Fruit fly (Drosophila melanogaster) whole organism, embryonic: Measurements from ENCODE around the gene CG43931.

Source experiments
- Asciz ChIP-seq: fragments of 200-800 bp; sonication (Bioruptor generic); optimal IDR thresholded peaks from 2 replicates; lab custom pipeline; 2017; ENCODE audit warnings: missing biosample characterization, mild to moderate bottlenecking, missing genetic modification characterization, missing genetic modification reagents
- Awh ChIP-seq: fragments of 200-800 bp; sonication (Bioruptor generic); IDR thresholded peaks from 2 replicates; pipeline ENCODE4, ENCODE4 v1.3.6; 2022; ENCODE audit warnings: missing biosample characterization, missing genetic modification characterization
- Bgb ChIP-seq: fragments of 200-800 bp; sonication (Bioruptor generic); IDR thresholded peaks from 2 replicates; pipeline ENCODE4 v1.3.6; 2022; ENCODE audit warnings: missing biosample characterization, missing genetic modification characterization; ENCODE audit not compliant: partially characterized antibody
- BtbVII ChIP-seq: fragments of 200-800 bp; sonication (Bioruptor generic); optimal IDR thresholded peaks from 3 replicates; lab custom pipeline; 2017; ENCODE audit warnings: missing biosample characterization, mild to moderate bottlenecking, missing genetic modification characterization
- CG10267 ChIP-seq: fragments of 200-800 bp; sonication (Bioruptor generic); optimal IDR thresholded peaks from 2 replicates; lab custom pipeline; 2018; ENCODE audit warnings: missing biosample characterization, mild to moderate bottlenecking, missing genetic modification characterization, moderate library complexity
- CG10959 ChIP-seq: fragments of 200-800 bp; sonication (Bioruptor generic); IDR thresholded peaks from 2 replicates; pipeline ENCODE4 v1.3.6; 2022; ENCODE audit warnings: missing biosample characterization, missing genetic modification characterization
- CG1233 ChIP-seq: fragments of 200-800 bp; sonication (Bioruptor generic); optimal IDR thresholded peaks from 4 replicates; lab custom pipeline; 2018; ENCODE audit warnings: missing biosample characterization, mild to moderate bottlenecking, missing genetic modification characterization
- CG13296 ChIP-seq: fragments of 200-800 bp; sonication (Bioruptor generic); optimal IDR thresholded peaks from 3 replicates; lab custom pipeline; 2018; ENCODE audit warnings: missing biosample characterization, mild to moderate bottlenecking, missing genetic modification characterization
- CG17186 ChIP-seq: fragments of 200-800 bp; sonication (Bioruptor generic); optimal IDR thresholded peaks from 3 replicates; lab custom pipeline; 2017; ENCODE audit warnings: missing biosample characterization, missing genetic modification reagents, missing genetic modification characterization
- CG1792 ChIP-seq: fragments of 200-800 bp; sonication (Bioruptor generic); optimal IDR thresholded peaks from 2 replicates; lab custom pipeline; 2016; ENCODE audit warnings: missing biosample characterization, missing genetic modification characterization
- CG30020 ChIP-seq: fragments of 200-800 bp; optimal IDR thresholded peaks from 2 replicates; lab custom pipeline; 2019; ENCODE audit warnings: missing biosample characterization, mild to moderate bottlenecking, missing genetic modification characterization, moderate library complexity
- CG30431 ChIP-seq: fragments of 200-800 bp; sonication (Bioruptor generic); optimal IDR thresholded peaks from 2 replicates; lab custom pipeline; 2017; ENCODE audit warnings: missing biosample characterization, missing genetic modification characterization
- CG31224 ChIP-seq: fragments of 200-800 bp; sonication (Bioruptor generic); IDR thresholded peaks from 2 replicates; pipeline ENCODE4 v1.3.6; 2022; ENCODE audit warnings: missing biosample characterization, missing genetic modification characterization
- CG31365 ChIP-seq: fragments of 200-800 bp; sonication (Bioruptor generic); optimal IDR thresholded peaks from 2 replicates; lab custom pipeline; 2018; ENCODE audit warnings: missing biosample characterization, mild to moderate bottlenecking, missing genetic modification characterization
- CG31388 ChIP-seq: fragments of 200-800 bp; sonication (Bioruptor generic); optimal IDR thresholded peaks from 2 replicates; lab custom pipeline; 2016; ENCODE audit warnings: missing biosample characterization, missing genetic modification characterization
- CG32772 ChIP-seq: fragments of 200-800 bp; sonication (Bioruptor generic); IDR thresholded peaks from 2 replicates; pipeline ENCODE4 v1.3.6; 2022; ENCODE audit warnings: missing biosample characterization, missing genetic modification characterization
- CG42726 ChIP-seq: fragments of 200-800 bp; sonication (Bioruptor generic); IDR thresholded peaks from 2 replicates; pipeline ENCODE4 v1.3.6; 2022; ENCODE audit warnings: missing biosample characterization, missing genetic modification characterization; ENCODE audit not compliant: partially characterized antibody
- CG4282 ChIP-seq: fragments of 200-800 bp; sonication (Bioruptor generic); optimal IDR thresholded peaks from 2 replicates; lab custom pipeline; 2016; ENCODE audit warnings: missing biosample characterization, missing genetic modification characterization
- CG4360 ChIP-seq: fragments of 200-800 bp; sonication (Bioruptor generic); IDR thresholded peaks from 2 replicates; pipeline ENCODE4 v1.3.6; 2022; ENCODE audit warnings: missing biosample characterization, missing genetic modification characterization
- CG4707 ChIP-seq: fragments of 200-800 bp; sonication (Bioruptor generic); optimal IDR thresholded peaks from 2 replicates; lab custom pipeline; 2018; ENCODE audit warnings: missing biosample characterization, mild to moderate bottlenecking, missing genetic modification characterization, moderate library complexity
- CG6791 ChIP-seq: fragments of 200-800 bp; sonication (Bioruptor generic); IDR thresholded peaks from 3 replicates; pipeline ENCODE4 v1.3.6; 2022; ENCODE audit warnings: missing biosample characterization, missing genetic modification characterization; ENCODE audit not compliant: partially characterized antibody
- CG9932 ChIP-seq: fragments of 200-800 bp; sonication (Bioruptor generic); IDR thresholded peaks from 2 replicates; pipeline ENCODE4 v1.3.6; 2022; ENCODE audit warnings: missing biosample characterization, missing genetic modification characterization
- D ChIP-seq, 2 experiments: fragments of 200-800 bp in 1 of 2; fragments of >200 bp in 1 of 2; sonication (Bioruptor generic) in 1 of 2; optimal IDR thresholded peaks; 2 replicates in 1 of 2; 3 replicates in 1 of 2; lab custom pipeline; 2017; ENCODE audit warnings: mild to moderate bottlenecking in 1 of 2, missing biosample characterization in 1 of 2, missing genetic modification characterization in 1 of 2, missing genetic modification reagents in 1 of 2
- D19A ChIP-seq: fragments of 200-800 bp; optimal IDR thresholded peaks from 3 replicates; lab custom pipeline; 2019; ENCODE audit warnings: missing biosample characterization, mild to moderate bottlenecking, missing genetic modification characterization, moderate library complexity
- Ets65A ChIP-seq: fragments of 200-800 bp; sonication (Bioruptor generic); peaks from one replicate; lab custom pipeline; 2016; ENCODE audit warnings: missing biosample characterization, missing genetic modification characterization
- NC2β ChIP-seq: fragments of 200-800 bp; sonication (Bioruptor generic); optimal IDR thresholded peaks from 2 replicates; lab custom pipeline; 2016; ENCODE audit warnings: missing biosample characterization, missing genetic modification characterization
- Sin3A ChIP-seq: fragments of >200 bp; optimal IDR thresholded peaks from 2 replicates; lab custom pipeline; 2018
- Sox102F ChIP-seq: fragments of 200-800 bp; sonication (Bioruptor generic); optimal IDR thresholded peaks from 2 replicates; lab custom pipeline; 2018; ENCODE audit warnings: missing biosample characterization, mild to moderate bottlenecking, missing genetic modification characterization, moderate library complexity
- TFAM ChIP-seq: fragments of 200-800 bp; sonication (Bioruptor generic); optimal IDR thresholded peaks from 2 replicates; lab custom pipeline; 2017; ENCODE audit warnings: missing biosample characterization, missing genetic modification characterization, inconsistent platforms
- Tbp ChIP-seq: fragments of >200 bp; optimal IDR thresholded peaks from 2 replicates; lab custom pipeline; 2018; ENCODE audit warnings: missing biosample characterization, missing genetic modification characterization
- YL-1 ChIP-seq: fragments of 200-800 bp; sonication (Bioruptor generic); optimal IDR thresholded peaks from 3 replicates; lab custom pipeline; 2017; ENCODE audit warnings: missing biosample characterization, mild to moderate bottlenecking, missing genetic modification characterization
- ac ChIP-seq: fragments of 200-800 bp; sonication (Bioruptor generic); optimal IDR thresholded peaks from 3 replicates; lab custom pipeline; 2017; ENCODE audit warnings: missing biosample characterization, mild to moderate bottlenecking, missing genetic modification characterization
- amos ChIP-seq: fragments of 200-800 bp; sonication (Bioruptor generic); IDR thresholded peaks from 2 replicates; pipeline ENCODE4 v1.3.6; 2022; ENCODE audit warnings: missing biosample characterization, missing genetic modification characterization; ENCODE audit not compliant: partially characterized antibody
- crol ChIP-seq: fragments of 200-800 bp; sonication (Bioruptor generic); IDR thresholded peaks from 2 replicates; pipeline ENCODE4 v1.3.6; 2022; ENCODE audit warnings: missing biosample characterization, missing genetic modification characterization
- fd3F ChIP-seq: fragments of 200-800 bp; sonication (Bioruptor generic); optimal IDR thresholded peaks from 2 replicates; lab custom pipeline; 2018; ENCODE audit warnings: missing biosample characterization, mild to moderate bottlenecking, missing genetic modification characterization, moderate library complexity
- fru ChIP-seq: fragments of >200 bp; optimal IDR thresholded peaks from 2 replicates; lab custom pipeline; 2017
- gem ChIP-seq: fragments of 200-800 bp; sonication (Bioruptor generic); optimal IDR thresholded peaks from 2 replicates; lab custom pipeline; 2019; ENCODE audit warnings: missing biosample characterization, mild to moderate bottlenecking, missing genetic modification characterization, moderate library complexity
- grn ChIP-seq: fragments of 200-800 bp; sonication (Bioruptor generic); optimal IDR thresholded peaks from 3 replicates; lab custom pipeline; 2017; ENCODE audit warnings: missing biosample characterization, missing genetic modification characterization
- hth ChIP-seq: fragments of >200 bp; optimal IDR thresholded peaks from 2 replicates; lab custom pipeline; 2017; ENCODE audit warnings: inconsistent platforms
- lov ChIP-seq, 2 experiments: fragments of 200-800 bp in 1 of 2; fragments of >200 bp in 1 of 2; sonication (Bioruptor generic) in 1 of 2; IDR thresholded peaks in 1 of 2; optimal IDR thresholded peaks in 1 of 2; 2 replicates in 1 of 2; 3 replicates in 1 of 2; pipeline versions ENCODE4 v1.3.6 to Lab custom; 2017 to 2022; ENCODE audit warnings: missing biosample characterization in 1 of 2, missing genetic modification characterization in 1 of 2
- odd ChIP-seq: fragments of 200-800 bp; sonication (Bioruptor generic); optimal IDR thresholded peaks from 2 replicates; lab custom pipeline; 2017; ENCODE audit warnings: missing biosample characterization, mild to moderate bottlenecking, missing genetic modification characterization
- onecut ChIP-seq: fragments of 200-800 bp; sonication (Bioruptor generic); IDR thresholded peaks from 2 replicates; pipeline ENCODE4 v1.3.6; 2022; ENCODE audit warnings: missing biosample characterization, missing genetic modification characterization
- otp ChIP-seq: fragments of 200-800 bp; sonication (Bioruptor generic); IDR thresholded peaks from 3 replicates; pipeline ENCODE4, ENCODE4 v1.3.6; 2022; ENCODE audit warnings: missing biosample characterization, missing genetic modification characterization
- pnt ChIP-seq: fragments of 200-800 bp; sonication (Bioruptor generic); optimal IDR thresholded peaks from 3 replicates; lab custom pipeline; 2016; ENCODE audit warnings: missing biosample characterization, missing genetic modification characterization
- ranshi ChIP-seq: fragments of 200-800 bp; sonication (Bioruptor generic); IDR thresholded peaks from 2 replicates; pipeline ENCODE4 v1.3.6; 2022; ENCODE audit warnings: missing biosample characterization, missing genetic modification characterization
- repo ChIP-seq: fragments of 200-800 bp; sonication (Bioruptor generic); optimal IDR thresholded peaks from 2 replicates; lab custom pipeline; 2016; ENCODE audit warnings: missing biosample characterization, missing genetic modification characterization
- ro ChIP-seq: fragments of 200-800 bp; sonication (Bioruptor generic); IDR thresholded peaks from 2 replicates; pipeline ENCODE4 v1.3.6; 2022; ENCODE audit warnings: missing biosample characterization, missing genetic modification characterization
- slp2 ChIP-seq: fragments of 200-800 bp; sonication (Bioruptor generic); optimal IDR thresholded peaks from 2 replicates; lab custom pipeline; 2016; ENCODE audit warnings: missing biosample characterization, missing genetic modification characterization
- tgo ChIP-seq: fragments of 200-800 bp; sonication (Bioruptor generic); IDR thresholded peaks from 3 replicates; pipeline ENCODE4 v1.3.6; 2022; ENCODE audit warnings: missing biosample characterization, missing genetic modification characterization

The CG43931 gene

DNA sequence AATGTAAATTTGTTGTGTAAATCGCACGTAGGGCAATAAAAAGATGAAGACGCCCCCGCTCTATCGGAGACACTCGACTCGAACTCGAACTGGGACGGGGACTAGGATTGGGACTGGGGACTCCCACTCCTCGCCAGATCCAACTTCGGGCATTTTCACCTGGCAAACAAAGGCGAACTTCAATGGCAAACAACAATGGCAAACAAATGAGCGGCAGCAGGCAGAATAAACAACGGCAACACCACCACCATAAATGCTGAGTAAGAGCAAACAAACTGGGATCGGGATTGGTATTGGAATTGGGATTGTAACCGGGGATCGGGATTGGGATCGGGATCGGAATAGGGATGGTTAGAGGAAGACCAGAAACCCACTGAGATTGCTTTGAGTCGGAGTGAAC is 46.8 kb downstream of the CG43931 start (continued):
- TF ChIP-seq CG31388 (GFP tag; lab: Kevin White, UChicago): no peak
- TF ChIP-seq CG31365 (tag; lab: Kevin White, UChicago): peak; percentile 9
- TF ChIP-seq CG1792 (GFP tag; lab: Kevin White, UChicago): no peak
- no peak for TF ChIP-seq hth (lab: Kevin White, UChicago)
- no peak for TF ChIP-seq slp2 (GFP tag; lab: Kevin White, UChicago)
- TF ChIP-seq odd (GFP tag; lab: Kevin White, UChicago): peak; percentile 48
- TF ChIP-seq CG42726 (GFP tag; lab: Robert Waterston, UW): no peak
- TF ChIP-seq BtbVII (GFP tag; lab: Kevin White, UChicago): no peak
- peak; percentile 21 for TF ChIP-seq D19A (tag; lab: Kevin White, UChicago)
- no peak for TF ChIP-seq Sox102F (GFP tag; lab: Kevin White, UChicago)
- peak; percentile 29 for TF ChIP-seq CG17186 (GFP tag; lab: Kevin White, UChicago)
- TF ChIP-seq fd3F (GFP tag; lab: Kevin White, UChicago): no peak
- TF ChIP-seq CG4282: no peak
- no peak for TF ChIP-seq CG9932 (GFP tag; lab: Robert Waterston, UW)
- TF ChIP-seq CG10267: no peak
- no peak for TF ChIP-seq CG13296
- TF ChIP-seq CG31224 (GFP tag; lab: Robert Waterston, UW): no peak
- TF ChIP-seq fru (lab: Kevin White, UChicago): no peak
- TF ChIP-seq CG1233: peak; percentile 22

DNA sequence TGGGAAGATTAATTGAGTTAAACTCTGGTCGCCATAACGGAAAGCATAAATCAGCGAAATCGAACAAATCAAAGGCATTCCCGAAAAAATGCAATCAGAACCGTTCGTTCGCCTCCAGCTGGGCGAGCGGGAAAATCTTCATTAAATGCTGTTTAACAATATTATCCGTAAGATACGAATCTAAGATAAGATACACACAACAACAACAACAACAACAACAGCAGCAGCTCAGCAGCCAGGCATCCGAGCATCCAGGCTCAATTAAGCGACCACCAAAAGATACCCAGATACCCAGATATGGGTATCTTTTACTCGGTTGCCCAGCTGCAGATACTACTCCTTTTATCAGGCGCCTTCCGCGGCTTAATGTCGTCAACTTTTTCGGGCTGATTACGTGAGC is 48.7 kb downstream of the CG43931 start:
- no peak for TF ChIP-seq lov (optimal IDR thresholded peaks at IDR 0.05; lab: Kevin White, UChicago)
- TF ChIP-seq lov (GFP tag; IDR thresholded peaks at IDR 0.05; lab: Robert Waterston, UW): no peak
- no peak for TF ChIP-seq Asciz (GFP tag; lab: Kevin White, UChicago)
- TF ChIP-seq CG32772 (GFP tag; lab: Robert Waterston, UW): no peak
- TF ChIP-seq pnt: no peak
- TF ChIP-seq onecut (GFP tag; lab: Robert Waterston, UW): no peak
- TF ChIP-seq CG4360 (GFP tag; lab: Robert Waterston, UW): peak; percentile 63
- no peak for TF ChIP-seq tgo
- TF ChIP-seq D (optimal IDR thresholded peaks at IDR 0.05; lab: Kevin White, UChicago): no peak
- TF ChIP-seq D (GFP tag; optimal IDR thresholded peaks at IDR 0.05; lab: Kevin White, UChicago): no peak
- TF ChIP-seq CG30431 (GFP tag; lab: Kevin White, UChicago): no peak
- TF ChIP-seq gem (tag; lab: Kevin White, UChicago): no peak
- TF ChIP-seq Awh (GFP tag; lab: Robert Waterston, UW): peak; percentile 16; the same call in 1 of the 2 replicates
- TF ChIP-seq TFAM (GFP tag; lab: Kevin White, UChicago): no peak
- no peak for TF ChIP-seq CG10959
- no peak for TF ChIP-seq ro (GFP tag; lab: Robert Waterston, UW)
- TF ChIP-seq Ets65A (GFP tag; lab: Kevin White, UChicago): peak; percentile 52
- no peak for TF ChIP-seq Sin3A
- no peak for TF ChIP-seq Bgb (GFP tag; lab: Robert Waterston, UW)
- no peak for TF ChIP-seq Tbp
- no peak for TF ChIP-seq YL-1 (GFP tag; lab: Kevin White, UChicago)
- TF ChIP-seq repo (GFP tag; lab: Kevin White, UChicago): no peak
- no peak for TF ChIP-seq CG6791
- TF ChIP-seq CG13296: no peak
- TF ChIP-seq CG30020 (tag; lab: Kevin White, UChicago): no peak
- no peak for TF ChIP-seq ac (GFP tag; lab: Kevin White, UChicago)
- no peak for TF ChIP-seq amos (GFP tag; lab: Robert Waterston, UW)
- TF ChIP-seq grn: peak; percentile 67
- no peak for TF ChIP-seq crol
- no peak for TF ChIP-seq otp (GFP tag; lab: Robert Waterston, UW)
- no peak for TF ChIP-seq NC2β (GFP tag; lab: Kevin White, UChicago)
- no peak for TF ChIP-seq CG4707 (GFP tag; lab: Kevin White, UChicago)
- no peak for TF ChIP-seq ranshi (GFP tag; lab: Robert Waterston, UW)
- TF ChIP-seq, all 482 proteins: peak for 4
